Fruit fly (Drosophila melanogaster): ENCODE results near the gene TwdlY.

The TwdlY gene

dm6 chrX:16751579-16752156 lies 16.9 kb downstream of the TwdlY start, which contains the start of gene goe (continued):
- TF ChIP-seq sna (GFP tag; IDR thresholded peaks at IDR 0.05; ENCODE audit: partially characterized antibody): peak; percentile 79; the same call in 1 of the 2 replicates
- peak in 1 of 3 experiments; percentile 28 for TF ChIP-seq lola (GFP tag; optimal IDR thresholded peaks at IDR 0.05)
- TF ChIP-seq CG17912 (GFP tag; optimal IDR thresholded peaks at IDR 0.05): peak; percentile 91
- TF ChIP-seq B-H1 (GFP tag; IDR thresholded peaks at IDR 0.05): peak; percentile 50
- TF ChIP-seq CG1529 (GFP tag; optimal IDR thresholded peaks at IDR 0.05): peak; percentile 6
- peak; percentile 41 for TF ChIP-seq corto (GFP tag; optimal IDR thresholded peaks at IDR 0.05)
- TF ChIP-seq H15 (GFP tag; IDR thresholded peaks at IDR 0.05): peak; percentile 68; the same call in 2 of the 3 replicates
- TF ChIP-seq bab2 (GFP tag; optimal IDR thresholded peaks at IDR 0.05): peak; percentile 81
- TF ChIP-seq fd3F (GFP tag; optimal IDR thresholded peaks at IDR 0.05): peak; percentile 39
- TF ChIP-seq CG13123 (GFP tag; optimal IDR thresholded peaks at IDR 0.05): peak; percentile 81
- TF ChIP-seq MESR4 (GFP tag; optimal IDR thresholded peaks at IDR 0.05): peak; percentile 21
- peak; percentile 33 for TF ChIP-seq CG12219 (GFP tag; optimal IDR thresholded peaks at IDR 0.05)
- peak; percentile 86 for TF ChIP-seq schlank (tag; optimal IDR thresholded peaks at IDR 0.05)
- TF ChIP-seq CG6654 (GFP tag; optimal IDR thresholded peaks at IDR 0.05): no peak
- TF ChIP-seq ase (GFP tag; IDR thresholded peaks at IDR 0.05): peak; percentile 73; the same call in 2 of the 3 replicates
- peak; percentile 90 for TF ChIP-seq maf-S (GFP tag; optimal IDR thresholded peaks at IDR 0.05)
- TF ChIP-seq bbx (GFP tag; IDR thresholded peaks at IDR 0.05; ENCODE audit: partially characterized antibody): peak; percentile 95
- peak; percentile 26 for TF ChIP-seq Sry-β (GFP tag; optimal IDR thresholded peaks at IDR 0.05)
- peak; percentile 65 for TF ChIP-seq pb (GFP tag; optimal IDR thresholded peaks at IDR 0.05)
- TF ChIP-seq run (tag; optimal IDR thresholded peaks at IDR 0.05): peak; percentile 53
- peak; percentile 29 for TF ChIP-seq Sox100B (GFP tag; optimal IDR thresholded peaks at IDR 0.05)
- TF ChIP-seq ken (GFP tag; IDR thresholded peaks at IDR 0.05): peak; percentile 88
- peak; percentile 97 for TF ChIP-seq Hmr (GFP tag; optimal IDR thresholded peaks at IDR 0.05)
- TF ChIP-seq CG1647 (GFP tag; optimal IDR thresholded peaks at IDR 0.05): peak; percentile 40
- peak; percentile 81 for TF ChIP-seq CG12236 (GFP tag; optimal IDR thresholded peaks at IDR 0.05)
- TF ChIP-seq abd-A (tag; optimal IDR thresholded peaks at IDR 0.05): no peak
- TF ChIP-seq CG2712 (tag; optimal IDR thresholded peaks at IDR 0.05): peak; percentile 53
- no peak for TF ChIP-seq lov (optimal IDR thresholded peaks at IDR 0.05)
- TF ChIP-seq lov (GFP tag; IDR thresholded peaks at IDR 0.05): peak; percentile 84; the same call in 2 of the 3 replicates
- TF ChIP-seq Bteb2 (GFP tag; optimal IDR thresholded peaks at IDR 0.05): peak; percentile 88
- no peak for TF ChIP-seq nom (GFP tag; optimal IDR thresholded peaks at IDR 0.05)
- TF ChIP-seq E2f1 (GFP tag; IDR thresholded peaks at IDR 0.05): peak; percentile 76
- TF ChIP-seq shn (GFP tag; optimal IDR thresholded peaks at IDR 0.05): peak; percentile 89
- peak; percentile 57 for TF ChIP-seq CG1024 (GFP tag; IDR thresholded peaks at IDR 0.05)
- TF ChIP-seq CG12942 (GFP tag; optimal IDR thresholded peaks at IDR 0.05): peak; percentile 82
- TF ChIP-seq Hr51 (GFP tag; optimal IDR thresholded peaks at IDR 0.05): peak; percentile 61 to 87
- TF ChIP-seq otp (GFP tag; IDR thresholded peaks at IDR 0.05): peak; percentile 73; the same call in 2 of the 3 replicates
- peak; percentile 53 for TF ChIP-seq cg (GFP tag; optimal IDR thresholded peaks at IDR 0.05)
- TF ChIP-seq CG9817 (tag; optimal IDR thresholded peaks at IDR 0.05): peak; percentile 84
- peak; percentile 71 for TF ChIP-seq pnt (GFP tag; optimal IDR thresholded peaks at IDR 0.05)
- peak; percentile 61 for TF ChIP-seq CG11504 (tag; optimal IDR thresholded peaks at IDR 0.05)
- peak; percentile 75 for TF ChIP-seq phol (tag; optimal IDR thresholded peaks at IDR 0.05)
- peak; percentile 73 for TF ChIP-seq CG13296 (GFP tag; optimal IDR thresholded peaks at IDR 0.05)
- peak; percentile 70 for TF ChIP-seq CG4424 (GFP tag; optimal IDR thresholded peaks at IDR 0.05)
- TF ChIP-seq crc (GFP tag; optimal IDR thresholded peaks at IDR 0.05): peak; percentile 59
- peak; percentile 30 for TF ChIP-seq Ssrp (tag; optimal IDR thresholded peaks at IDR 0.05)
- TF ChIP-seq CG7928 (GFP tag; optimal IDR thresholded peaks at IDR 0.05): peak; percentile 46
- peak; percentile 92 for TF ChIP-seq CG16813 (GFP tag; IDR thresholded peaks at IDR 0.05; ENCODE audit: partially characterized antibody)
- peak; percentile 74 for TF ChIP-seq ttk (GFP tag; IDR thresholded peaks at IDR 0.05)

All from whole organism, embryonic.